Fruit fly (Drosophila melanogaster): ENCODE measurements around the gene MED14.

dm6 chr3L:635529-635928 lies 42.5 kb downstream of the MED14 start:
- no peak for TF ChIP-seq CG14655 (GFP tag; optimal IDR thresholded peaks at IDR 0.05)
- TF ChIP-seq D1 (tag; optimal IDR thresholded peaks at IDR 0.05), result no peak
- no peak for TF ChIP-seq Pif1B (GFP tag; optimal IDR thresholded peaks at IDR 0.05)
- TF ChIP-seq Ets98B (GFP tag; IDR thresholded peaks at IDR 0.05), result peak; percentile 13; the same call in 1 of the 2 replicates
- TF ChIP-seq CG32121 (GFP tag; IDR thresholded peaks at IDR 0.05), result no peak
- no peak for TF ChIP-seq CG12605 (GFP tag; IDR thresholded peaks at IDR 0.05)
- TF ChIP-seq Snoo (tag; optimal IDR thresholded peaks at IDR 0.05), result no peak
- no peak for TF ChIP-seq CG13204 (GFP tag; optimal IDR thresholded peaks at IDR 0.05)
- TF ChIP-seq CG34367 (tag; optimal IDR thresholded peaks at IDR 0.05), result no peak
- TF ChIP-seq Pif1A (GFP tag; optimal IDR thresholded peaks at IDR 0.05), result no peak
- no peak for TF ChIP-seq rn (GFP tag; IDR thresholded peaks at IDR 0.05)
- TF ChIP-seq CG15710 (tag; optimal IDR thresholded peaks at IDR 0.05), result no peak

Measured in whole organism, pupa.